Fruit fly (Drosophila melanogaster) whole organism, embryonic: ENCODE data around the gene IscU.

ENCODE experiments used
- Adf1 ChIP-seq: fragments of 200-800 bp; sonication (Bioruptor generic); IDR thresholded peaks from 2 replicates; pipeline ENCODE4 v1.3.6; 2022; ENCODE audit warnings: missing biosample characterization, missing genetic modification characterization
- Antp ChIP-seq: fragments of 200-800 bp; sonication (Bioruptor generic); optimal IDR thresholded peaks from 3 replicates; lab custom pipeline; 2016; ENCODE audit warnings: missing biosample characterization, missing genetic modification characterization
- Atf3 ChIP-seq: fragments of 200-800 bp; sonication (Bioruptor generic); optimal IDR thresholded peaks from 3 replicates; lab custom pipeline; 2016; ENCODE audit warnings: missing biosample characterization, missing genetic modification characterization
- B-H1 ChIP-seq: fragments of 200-800 bp; sonication (Bioruptor generic); IDR thresholded peaks from 3 replicates; pipeline ENCODE4 v1.3.6; 2022; ENCODE audit warnings: missing biosample characterization, missing genetic modification characterization
- Bgb ChIP-seq: fragments of 200-800 bp; sonication (Bioruptor generic); IDR thresholded peaks from 2 replicates; pipeline ENCODE4 v1.3.6; 2022; ENCODE audit warnings: missing biosample characterization, missing genetic modification characterization; ENCODE audit not compliant: partially characterized antibody
- CG10654 ChIP-seq: fragments of 200-800 bp; sonication (Bioruptor generic); optimal IDR thresholded peaks from 2 replicates; lab custom pipeline; 2016; ENCODE audit warnings: missing biosample characterization, missing genetic modification characterization
- CG10979 ChIP-seq: fragments of 200-800 bp; sonication (Bioruptor generic); optimal IDR thresholded peaks from 2 replicates; lab custom pipeline; 2018; ENCODE audit warnings: missing biosample characterization, mild to moderate bottlenecking, missing genetic modification characterization, moderate library complexity
- CG13424 ChIP-seq: fragments of 200-800 bp; sonication (Bioruptor generic); optimal IDR thresholded peaks from 2 replicates; lab custom pipeline; 2019; ENCODE audit warnings: missing biosample characterization, mild to moderate bottlenecking, missing genetic modification characterization, moderate library complexity
- CG16815 ChIP-seq: fragments of 200-800 bp; sonication (Bioruptor generic); optimal IDR thresholded peaks from 3 replicates; lab custom pipeline; 2017; ENCODE audit warnings: missing biosample characterization, mild to moderate bottlenecking, missing genetic modification characterization
- CG17359 ChIP-seq: fragments of 200-800 bp; sonication (Bioruptor generic); optimal IDR thresholded peaks from 3 replicates; lab custom pipeline; 2018; ENCODE audit warnings: missing biosample characterization, mild to moderate bottlenecking, missing genetic modification characterization, moderate library complexity
- CG17385 ChIP-seq: fragments of 200-800 bp; sonication (Bioruptor generic); optimal IDR thresholded peaks from 3 replicates; lab custom pipeline; 2018; ENCODE audit warnings: missing biosample characterization, mild to moderate bottlenecking, missing genetic modification characterization
- CG17829 ChIP-seq: fragments of 200-800 bp; optimal IDR thresholded peaks from 2 replicates; lab custom pipeline; 2019; ENCODE audit warnings: missing biosample characterization, mild to moderate bottlenecking, missing genetic modification characterization, moderate library complexity
- CG31441 ChIP-seq: fragments of 200-800 bp; sonication (Bioruptor generic); IDR thresholded peaks from 2 replicates; pipeline ENCODE4 v1.3.6; 2022; ENCODE audit warnings: missing biosample characterization, missing genetic modification characterization
- CG3163 ChIP-seq: fragments of 200-800 bp; sonication (Bioruptor generic); optimal IDR thresholded peaks from 3 replicates; lab custom pipeline; 2016; ENCODE audit warnings: missing biosample characterization, missing genetic modification characterization
- CG3847 ChIP-seq: fragments of 200-800 bp; sonication (Bioruptor generic); IDR thresholded peaks from 2 replicates; pipeline ENCODE4 v1.3.6; 2022; ENCODE audit warnings: missing biosample characterization, missing genetic modification characterization
- CG42726 ChIP-seq: fragments of 200-800 bp; sonication (Bioruptor generic); IDR thresholded peaks from 2 replicates; pipeline ENCODE4 v1.3.6; 2022; ENCODE audit warnings: missing biosample characterization, missing genetic modification characterization; ENCODE audit not compliant: partially characterized antibody
- CG4328 ChIP-seq: fragments of 200-800 bp; sonication (Bioruptor generic); optimal IDR thresholded peaks from 3 replicates; lab custom pipeline; 2017; ENCODE audit warnings: missing biosample characterization, missing genetic modification reagents, missing genetic modification characterization
- CG43689 ChIP-seq: fragments of 200-800 bp; sonication (Bioruptor generic); IDR thresholded peaks from 2 replicates; pipeline ENCODE4 v1.3.6; 2022; ENCODE audit warnings: missing biosample characterization, missing genetic modification characterization
- CG4707 ChIP-seq: fragments of 200-800 bp; sonication (Bioruptor generic); optimal IDR thresholded peaks from 2 replicates; lab custom pipeline; 2018; ENCODE audit warnings: missing biosample characterization, mild to moderate bottlenecking, missing genetic modification characterization, moderate library complexity
- CG6689 ChIP-seq: fragments of 200-800 bp; sonication (Bioruptor generic); IDR thresholded peaks from 2 replicates; pipeline ENCODE4 v1.3.6; 2022; ENCODE audit warnings: missing biosample characterization, missing genetic modification characterization
- CG6765 ChIP-seq: fragments of 200-800 bp; sonication (Bioruptor generic); optimal IDR thresholded peaks from 3 replicates; lab custom pipeline; 2017; ENCODE audit warnings: missing biosample characterization, mild to moderate bottlenecking, missing genetic modification characterization
- CG6854 ChIP-seq: fragments of 200-800 bp; sonication (Bioruptor generic); optimal IDR thresholded peaks from 3 replicates; lab custom pipeline; 2017; ENCODE audit warnings: missing biosample characterization, mild to moderate bottlenecking, missing genetic modification characterization
- CG7963 ChIP-seq: fragments of 200-800 bp; sonication (Bioruptor generic); IDR thresholded peaks from 3 replicates; pipeline ENCODE4 v1.3.6; 2022; ENCODE audit warnings: missing biosample characterization, missing genetic modification characterization; ENCODE audit not compliant: partially characterized antibody
- CG9817 ChIP-seq: fragments of 200-800 bp; sonication (Bioruptor generic); optimal IDR thresholded peaks from 2 replicates; lab custom pipeline; 2018; ENCODE audit warnings: missing biosample characterization, mild to moderate bottlenecking, missing genetic modification characterization, moderate library complexity
- Ets65A ChIP-seq: fragments of 200-800 bp; sonication (Bioruptor generic); peaks from one replicate; lab custom pipeline; 2016; ENCODE audit warnings: missing biosample characterization, missing genetic modification characterization
- HmgZ ChIP-seq: fragments of 200-800 bp; sonication (Bioruptor generic); optimal IDR thresholded peaks from 2 replicates; lab custom pipeline; 2018; ENCODE audit warnings: missing biosample characterization, mild to moderate bottlenecking, missing genetic modification characterization
- Kr ChIP-seq: fragments of 200-800 bp; sonication (Bioruptor generic); optimal IDR thresholded peaks from 2 replicates; lab custom pipeline; 2017; ENCODE audit warnings: missing biosample characterization, mild to moderate bottlenecking, missing genetic modification characterization
- Nf-YA ChIP-seq: fragments of 200-800 bp; sonication (Bioruptor generic); IDR thresholded peaks from 2 replicates; pipeline ENCODE4 v1.3.6; 2022; ENCODE audit warnings: missing biosample characterization, missing genetic modification characterization
- Sin3A ChIP-seq: fragments of >200 bp; optimal IDR thresholded peaks from 2 replicates; lab custom pipeline; 2018
- Xbp1 ChIP-seq: fragments of 200-800 bp; sonication (Bioruptor generic); optimal IDR thresholded peaks from 3 replicates; lab custom pipeline; 2016; ENCODE audit warnings: missing biosample characterization, mild to moderate bottlenecking, missing genetic modification characterization
- ase ChIP-seq: fragments of 200-800 bp; sonication (Bioruptor generic); IDR thresholded peaks from 3 replicates; pipeline ENCODE4 v1.3.6; 2022; ENCODE audit warnings: missing biosample characterization, missing genetic modification characterization
- caup ChIP-seq: fragments of 200-800 bp; sonication (Bioruptor generic); optimal IDR thresholded peaks from 3 replicates; lab custom pipeline; 2017; ENCODE audit warnings: missing biosample characterization, mild to moderate bottlenecking, missing genetic modification characterization, moderate library complexity; ENCODE audit not compliant: severe bottlenecking
- chif ChIP-seq, 2 experiments: fragments of 200-800 bp; sonication (Bioruptor generic); optimal IDR thresholded peaks; 3 replicates each; lab custom pipeline; 2016; ENCODE audit warnings: missing biosample characterization in 2 of 2, missing genetic modification characterization in 2 of 2
- corto ChIP-seq: fragments of 200-800 bp; sonication (Bioruptor generic); optimal IDR thresholded peaks from 2 replicates; lab custom pipeline; 2016; ENCODE audit warnings: missing biosample characterization, mild to moderate bottlenecking, missing genetic modification characterization, moderate library complexity
- crp ChIP-seq, 2 experiments: fragments of 200-800 bp; sonication (Bioruptor generic); optimal IDR thresholded peaks; 2 replicates in 1 of 2; 3 replicates in 1 of 2; lab custom pipeline; 2017; ENCODE audit warnings: missing biosample characterization in 2 of 2, missing genetic modification characterization in 2 of 2, mild to moderate bottlenecking in 1 of 2, moderate library complexity in 1 of 2
- dmrt11E ChIP-seq: fragments of 200-800 bp; sonication (Bioruptor generic); optimal IDR thresholded peaks from 3 replicates; lab custom pipeline; 2018; ENCODE audit warnings: missing biosample characterization, mild to moderate bottlenecking, missing genetic modification characterization, moderate library complexity
- dpn ChIP-seq, 2 experiments: fragments of 200-800 bp; sonication (Bioruptor generic); optimal IDR thresholded peaks; 3 replicates each; lab custom pipeline; 2016; ENCODE audit warnings: missing biosample characterization in 2 of 2, missing genetic modification characterization in 2 of 2
- dysf ChIP-seq: fragments of 200-800 bp; sonication (Bioruptor generic); IDR thresholded peaks from 3 replicates; pipeline ENCODE4 v1.3.6; 2022; ENCODE audit warnings: missing biosample characterization, missing genetic modification characterization
- gsb ChIP-seq: fragments of 200-800 bp; sonication (Bioruptor generic); IDR thresholded peaks from 2 replicates; pipeline ENCODE4 v1.3.6; 2022; ENCODE audit warnings: missing biosample characterization, missing genetic modification characterization
- lab ChIP-seq: fragments of 200-800 bp; sonication (Bioruptor generic); optimal IDR thresholded peaks from 3 replicates; lab custom pipeline; 2017; ENCODE audit warnings: missing biosample characterization, missing genetic modification characterization, mild to moderate bottlenecking, moderate library complexity, missing genetic modification reagents
- mirr ChIP-seq: fragments of 200-800 bp; sonication (Bioruptor generic); optimal IDR thresholded peaks from 3 replicates; lab custom pipeline; 2018; ENCODE audit warnings: missing biosample characterization, mild to moderate bottlenecking, missing genetic modification characterization
- nau ChIP-seq: fragments of 200-800 bp; sonication (Bioruptor generic); optimal IDR thresholded peaks from 3 replicates; lab custom pipeline; 2017; ENCODE audit warnings: missing biosample characterization, mild to moderate bottlenecking, missing genetic modification characterization, missing genetic modification reagents
- odd ChIP-seq: fragments of 200-800 bp; sonication (Bioruptor generic); optimal IDR thresholded peaks from 2 replicates; lab custom pipeline; 2017; ENCODE audit warnings: missing biosample characterization, mild to moderate bottlenecking, missing genetic modification characterization
- pb ChIP-seq: fragments of 200-800 bp; sonication (Bioruptor generic); optimal IDR thresholded peaks from 3 replicates; lab custom pipeline; 2016; ENCODE audit warnings: missing biosample characterization, missing genetic modification characterization
- pita ChIP-seq: fragments of 200-800 bp; sonication (Bioruptor generic); optimal IDR thresholded peaks from 2 replicates; lab custom pipeline; 2017; ENCODE audit warnings: missing biosample characterization, mild to moderate bottlenecking, missing genetic modification characterization
- row ChIP-seq: fragments of 200-800 bp; sonication (Bioruptor generic); IDR thresholded peaks from 3 replicates; pipeline ENCODE4 v1.3.6; 2022; ENCODE audit warnings: missing biosample characterization, missing genetic modification characterization
- scrt ChIP-seq: fragments of 200-800 bp; sonication (Bioruptor generic); optimal IDR thresholded peaks from 2 replicates; lab custom pipeline; 2018; ENCODE audit warnings: missing biosample characterization, mild to moderate bottlenecking, missing genetic modification characterization, moderate library complexity
- shn ChIP-seq: fragments of 200-800 bp; sonication (Bioruptor generic); optimal IDR thresholded peaks from 3 replicates; lab custom pipeline; 2016; ENCODE audit warnings: missing biosample characterization, missing genetic modification characterization
- slbo ChIP-seq: fragments of 200-800 bp; sonication (Bioruptor generic); IDR thresholded peaks from 2 replicates; pipeline ENCODE4 v1.3.6; 2022; ENCODE audit warnings: missing biosample characterization, missing genetic modification characterization
- sqz ChIP-seq: fragments of 200-800 bp; sonication (Bioruptor generic); optimal IDR thresholded peaks from 3 replicates; lab custom pipeline; 2018; ENCODE audit warnings: missing biosample characterization, mild to moderate bottlenecking, missing genetic modification characterization
- ttk ChIP-seq: fragments of 200-800 bp; sonication (Bioruptor generic); IDR thresholded peaks from 2 replicates; pipeline ENCODE4 v2.1.2; 2022; ENCODE audit warnings: missing biosample characterization, missing genetic modification characterization

IscU gene

dm6 chr3R:8784788-8785187, 39.2 kb downstream of the IscU start (continued):
- 0 out of 2 replicates have a peak, but pooled peaks have one; percentile 36 for TF ChIP-seq CG43689
- TF ChIP-seq Kr (GFP tag; lab: Kevin White, UChicago) = no peak
- no peak for TF ChIP-seq CG6765 (GFP tag; lab: Kevin White, UChicago)
- peak; percentile 47; the same call in 2 of the 3 replicates for TF ChIP-seq B-H1 (GFP tag; lab: Robert Waterston, UW)
- TF ChIP-seq CG4707 (GFP tag; lab: Kevin White, UChicago) = no peak
- no peak for TF ChIP-seq CG4328 (GFP tag; lab: Kevin White, UChicago)
- TF ChIP-seq ase (GFP tag; lab: Robert Waterston, UW) = no peak
- peak in 1 of 2 experiments; percentile 54 for TF ChIP-seq chif (GFP tag; optimal IDR thresholded peaks at IDR 0.05; lab: Kevin White, UChicago)
- no peak for TF ChIP-seq gsb (GFP tag; lab: Robert Waterston, UW)
- TF ChIP-seq nau (GFP tag; lab: Kevin White, UChicago) = no peak
- no peak for TF ChIP-seq pita
- no peak for TF ChIP-seq Bgb
- peak; percentile 78 for TF ChIP-seq row (GFP tag; lab: Robert Waterston, UW)
- TF ChIP-seq CG10654 = no peak
- TF ChIP-seq sqz (GFP tag; lab: Kevin White, UChicago) = no peak
- TF ChIP-seq pb = peak; percentile 3
- no peak for TF ChIP-seq Atf3 (GFP tag; lab: Kevin White, UChicago)
- TF ChIP-seq Sin3A (lab: Kevin White, UChicago) = no peak
- no peak for TF ChIP-seq shn (GFP tag; lab: Kevin White, UChicago)
- no peak for TF ChIP-seq CG7963 (GFP tag; lab: Robert Waterston, UW)
- TF ChIP-seq mirr (GFP tag; lab: Kevin White, UChicago) = no peak
- peak; percentile 85 for TF ChIP-seq Ets65A
- no peak for TF ChIP-seq dpn (GFP tag; optimal IDR thresholded peaks at IDR 0.05; lab: Kevin White, UChicago)
- TF ChIP-seq CG17359 = no peak
- peak; percentile 58 for TF ChIP-seq CG13424 (tag; lab: Kevin White, UChicago)
- TF ChIP-seq Antp = peak; percentile 30
- no peak for TF ChIP-seq CG17385 (GFP tag; lab: Kevin White, UChicago)
- peak; percentile 27; the same call in 1 of the 2 replicates for TF ChIP-seq ttk (GFP tag; lab: Robert Waterston, UW)
- no peak for TF ChIP-seq dmrt11E
- TF ChIP-seq CG3163 (GFP tag; lab: Kevin White, UChicago) = no peak
- TF ChIP-seq HmgZ (tag; lab: Kevin White, UChicago) = no peak
- peak; percentile 37 for TF ChIP-seq caup (GFP tag; lab: Kevin White, UChicago)
- peak; percentile 80 for TF ChIP-seq dysf (GFP tag; lab: Robert Waterston, UW)
- TF ChIP-seq odd (GFP tag; lab: Kevin White, UChicago) = no peak
- TF ChIP-seq scrt (GFP tag; lab: Kevin White, UChicago) = no peak
- no peak for TF ChIP-seq lab (GFP tag; lab: Kevin White, UChicago)
- TF ChIP-seq crp (GFP tag; optimal IDR thresholded peaks at IDR 0.05; lab: Kevin White, UChicago) = no peak
- peak; percentile 56 for TF ChIP-seq CG9817 (tag; lab: Kevin White, UChicago)
- no peak for TF ChIP-seq corto (GFP tag; lab: Kevin White, UChicago)
- TF ChIP-seq CG42726 (GFP tag; lab: Robert Waterston, UW) = no peak
- TF ChIP-seq Xbp1 = peak; percentile 59
- peak; percentile 39; the same call in 1 of the 2 replicates for TF ChIP-seq CG3847 (GFP tag; lab: Robert Waterston, UW)
- TF ChIP-seq CG10979 (tag; lab: Kevin White, UChicago) = no peak
- no peak for TF ChIP-seq Adf1 (GFP tag; lab: Robert Waterston, UW)
- TF ChIP-seq slbo (GFP tag; lab: Robert Waterston, UW) = peak; percentile 78
- peak; percentile 38 for TF ChIP-seq CG16815 (GFP tag; lab: Kevin White, UChicago)
- TF ChIP-seq CG6854 (GFP tag; lab: Kevin White, UChicago) = no peak
- TF ChIP-seq CG6689 = peak; percentile 35; the same call in 1 of the 2 replicates
- TF ChIP-seq CG17829 (tag; lab: Kevin White, UChicago) = peak; percentile 7
- no peak for TF ChIP-seq Nf-YA (GFP tag; lab: Robert Waterston, UW)
- no peak for TF ChIP-seq CG31441 (GFP tag; lab: Robert Waterston, UW)
